Worm (Caenorhabditis elegans) whole organism, early embryonic: ENCODE measurements around the gene ints-9.

Experiments
- B0310.2 ChIP-seq: sonication (generic microtip); optimal IDR thresholded peaks from 2 replicates; lab custom pipeline; 2016; ENCODE audit warnings: mild to moderate bottlenecking, missing genetic modification characterization, missing compliant biosample characterization
- F13C5.2 ChIP-seq: sonication (generic microtip); optimal IDR thresholded peaks from 2 replicates; lab custom pipeline; 2017; ENCODE audit warnings: mild to moderate bottlenecking, missing genetic modification characterization, inconsistent platforms, missing compliant biosample characterization
- aly-1 ChIP-seq: sonication (generic microtip); optimal IDR thresholded peaks from 2 replicates; lab custom pipeline; 2016; ENCODE audit warnings: missing genetic modification characterization, missing compliant biosample characterization
- ama-1 ChIP-seq: fragments of 150-350 bp; optimal IDR thresholded peaks from 2 replicates; lab custom pipeline; 2014
- ceh-13 ChIP-seq: fragments of 200-800 bp; sonication (Bioruptor generic); optimal IDR thresholded peaks from 2 replicates; lab custom pipeline; 2018; ENCODE audit warnings: mild to moderate bottlenecking, missing genetic modification characterization, missing compliant biosample characterization
- ceh-36 ChIP-seq: sonication (generic microtip); optimal IDR thresholded peaks from 2 replicates; lab custom pipeline; 2016; ENCODE audit warnings: missing genetic modification characterization, inconsistent platforms, missing compliant biosample characterization
- ets-7 ChIP-seq: sonication (generic microtip); optimal IDR thresholded peaks from 2 replicates; lab custom pipeline; 2016; ENCODE audit warnings: missing genotype, missing genetic modification characterization, missing compliant biosample characterization
- flt-1 ChIP-seq: fragments of 200-800 bp; sonication (Bioruptor generic); IDR thresholded peaks from 2 replicates; pipeline ENCODE4 v1.3.6; 2022; ENCODE audit warnings: missing genetic modification characterization, missing compliant biosample characterization
- hmbx-1 ChIP-seq: sonication (generic microtip); optimal IDR thresholded peaks from 2 replicates; lab custom pipeline; 2016; ENCODE audit warnings: mild to moderate bottlenecking, missing genetic modification characterization, missing compliant biosample characterization
- hmg-4 ChIP-seq: fragments of 200-800 bp; sonication (Bioruptor generic); optimal IDR thresholded peaks from 2 replicates; lab custom pipeline; 2018; ENCODE audit warnings: mild to moderate bottlenecking, missing genetic modification characterization, missing compliant biosample characterization
- hnd-1 ChIP-seq: sonication (generic microtip); optimal IDR thresholded peaks from 2 replicates; lab custom pipeline; 2016; ENCODE audit warnings: missing genetic modification characterization, missing compliant biosample characterization
- pes-1 ChIP-seq: fragments of 200-800 bp; sonication (Bioruptor generic); IDR thresholded peaks from 2 replicates; pipeline ENCODE4 v1.3.6; 2022; ENCODE audit warnings: missing genetic modification reagents, missing genetic modification characterization, missing compliant biosample characterization
- scrt-1 ChIP-seq: fragments of 200-800 bp; sonication (Bioruptor generic); IDR thresholded peaks from 2 replicates; pipeline ENCODE4 v1.3.6; 2022; ENCODE audit warnings: missing genetic modification characterization, missing compliant biosample characterization
- sea-1 ChIP-seq: fragments of 200-800 bp; sonication (Bioruptor generic); conservative IDR thresholded peaks from 2 replicates; pipeline ENCODE4 v1.3.6; 2022; ENCODE audit warnings: missing genetic modification characterization, missing compliant biosample characterization
- tbx-11 ChIP-seq: fragments of 200-800 bp; sonication (Bioruptor generic); IDR thresholded peaks from 2 replicates; pipeline ENCODE4 v1.3.6; 2022; ENCODE audit warnings: missing genetic modification characterization, missing compliant biosample characterization
- tbx-37 ChIP-seq: fragments of 200-800 bp; sonication (Bioruptor generic); conservative IDR thresholded peaks from 2 replicates; pipeline ENCODE4 v1.3.6; 2022; ENCODE audit warnings: missing genetic modification reagents, missing genetic modification characterization, missing compliant biosample characterization
- tra-4 ChIP-seq: sonication (generic microtip); optimal IDR thresholded peaks from 2 replicates; lab custom pipeline; 2017; ENCODE audit warnings: missing genetic modification characterization, missing compliant biosample characterization

ints-9 gene

DNA sequence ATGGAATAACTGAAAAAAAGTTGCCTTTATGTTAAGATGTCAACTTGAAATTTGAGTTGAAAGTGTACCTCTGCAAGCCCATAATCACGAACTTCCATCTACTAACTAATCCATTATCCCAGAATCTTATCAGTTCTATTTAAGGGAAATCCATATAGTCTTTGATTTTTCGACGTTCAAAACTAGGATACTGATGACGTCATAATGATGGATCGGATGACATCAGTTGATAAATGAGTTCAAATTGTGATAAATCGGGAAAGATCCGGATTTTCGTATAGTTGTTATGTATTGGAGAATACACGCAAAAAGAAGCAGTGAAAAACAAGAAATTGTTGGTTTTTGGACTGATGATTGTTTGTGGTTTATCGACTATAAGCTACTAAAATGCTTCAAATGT is 31.9 kb upstream of the ints-9 start:
- TF ChIP-seq scrt-1 (no peak), B0310.2 (tag; lab: Kevin White, UChicago) (no peak)

DNA sequence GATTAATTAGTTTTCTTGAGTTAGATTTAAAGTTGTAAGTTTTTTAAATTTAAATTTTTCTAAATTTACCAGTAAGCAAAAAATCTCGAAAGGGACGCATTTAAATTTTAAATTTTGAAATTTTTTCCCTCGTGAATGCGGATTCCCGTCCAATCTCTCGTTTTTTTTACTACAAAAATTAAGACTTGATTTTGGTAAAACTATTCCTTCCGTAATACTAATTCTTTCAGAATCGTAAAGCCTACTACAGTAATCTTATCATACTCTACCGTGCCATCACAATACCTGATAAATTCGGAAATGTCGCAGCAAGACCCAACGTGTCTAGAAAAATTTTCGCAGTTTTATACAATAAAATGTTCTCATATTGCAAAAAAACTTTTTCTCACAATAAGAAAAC is 30.4 kb upstream of the ints-9 start, which contains the start of the genes C54F6.19 and nhx-3:
TSS of gene C54F6.19 (plus strand) at position 301 of the 400 bp plus-strand sequence.
TSS of gene nhx-3 (minus strand) at position 337 of the 400 bp plus-strand sequence.
- TF ChIP-seq pes-1 (GFP tag; lab: Robert Waterston, UW), result no peak
- no peak for TF ChIP-seq aly-1 (tag; lab: Kevin White, UChicago)
- TF ChIP-seq sea-1, result no peak
- no peak for TF ChIP-seq B0310.2 (tag; lab: Kevin White, UChicago)
- TF ChIP-seq flt-1 (GFP tag; lab: Robert Waterston, UW), result no peak
- no peak for TF ChIP-seq ceh-13
- no peak for TF ChIP-seq tbx-37 (GFP tag; lab: Robert Waterston, UW)
- no peak for TF ChIP-seq tbx-11
- no peak for TF ChIP-seq scrt-1

DNA sequence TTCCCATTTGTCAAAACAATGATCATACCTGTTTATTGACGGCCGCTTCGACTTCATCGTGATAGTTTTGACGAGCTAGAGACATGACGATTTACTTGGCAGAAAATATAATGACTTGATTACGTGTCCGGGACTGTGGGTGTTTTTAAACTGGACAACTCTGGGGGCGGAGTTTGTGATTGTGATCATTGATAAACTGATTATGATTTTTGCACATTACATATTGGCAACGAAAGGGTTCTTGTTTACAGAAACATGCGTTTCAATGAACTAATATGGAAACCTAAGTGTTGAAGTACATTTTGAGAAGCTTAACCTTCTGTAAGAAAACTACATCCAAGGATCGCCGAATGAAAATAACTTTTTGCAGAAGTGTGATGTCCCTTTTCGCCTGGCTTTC is 28.1 kb upstream of the ints-9 start, which contains the start of gene ftn-1:
TSS of gene ftn-1 (minus strand) at position 101 of the 400 bp plus-strand sequence.
- TF ChIP-seq hnd-1 (tag; lab: Kevin White, UChicago) (no peak), ceh-36 (no peak), tbx-37 (GFP tag; lab: Robert Waterston, UW) (no peak), ceh-13 (no peak), ets-7 (tag; lab: Kevin White, UChicago) (no peak), B0310.2 (tag; lab: Kevin White, UChicago) (no peak), sea-1 (no peak), tra-4 (tag; lab: Kevin White, UChicago) (no peak), ama-1 (lab: Kevin White, UChicago) (no peak), aly-1 (tag; lab: Kevin White, UChicago) (no peak), tbx-11 (no peak), hmg-4 (no peak), scrt-1 (no peak), F13C5.2 (no peak), pes-1 (GFP tag; lab: Robert Waterston, UW) (no peak), hmbx-1 (no peak), flt-1 (GFP tag; lab: Robert Waterston, UW) (no peak)

DNA sequence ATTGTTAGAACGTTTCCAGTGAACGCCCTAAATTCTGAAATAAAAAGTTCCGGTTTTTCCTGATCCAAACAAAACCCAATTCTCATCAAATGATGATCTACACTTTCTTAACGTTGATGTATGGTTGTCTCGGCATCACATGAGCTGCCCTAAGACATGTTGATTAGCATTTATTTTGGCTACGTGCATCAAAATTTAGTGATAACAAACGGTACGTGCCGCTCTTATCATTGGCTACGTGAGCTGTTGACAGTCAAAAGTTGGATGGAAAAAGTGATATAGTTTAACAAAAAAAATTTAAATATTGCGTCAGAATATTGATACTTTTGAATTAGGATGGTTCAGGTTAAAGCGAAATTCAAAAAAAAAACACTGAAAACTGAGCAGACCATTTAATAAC is 27.6 kb upstream of the ints-9 start:
- TF ChIP-seq ama-1 (lab: Kevin White, UChicago), result no peak

DNA sequence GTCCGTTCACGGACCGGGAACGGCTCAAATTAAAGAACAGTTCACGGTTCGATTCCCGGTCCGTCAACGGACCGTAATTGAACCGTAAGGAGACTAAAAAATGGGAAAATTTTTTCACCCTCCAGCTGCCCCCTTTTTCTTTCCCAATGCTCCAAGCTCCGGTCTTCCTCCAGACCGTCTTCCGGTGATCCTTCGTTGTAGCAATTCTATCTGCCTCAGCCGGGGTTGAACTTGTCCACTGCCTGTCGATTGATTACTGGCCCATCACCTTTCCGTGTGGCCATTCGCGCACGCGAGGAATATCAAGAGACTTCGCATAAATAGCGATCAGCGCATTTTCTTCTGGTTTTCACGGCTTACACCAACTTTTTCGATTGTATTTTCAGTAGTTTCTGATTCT is 27.1 kb upstream of the ints-9 start:
- TF ChIP-seq tbx-11, result peak; percentile 70
- peak; percentile 56; the same call in 1 of the 2 replicates for TF ChIP-seq flt-1 (GFP tag; lab: Robert Waterston, UW)
- peak; percentile 76 for TF ChIP-seq pes-1 (GFP tag; lab: Robert Waterston, UW)
- peak; percentile 70; the same call in 1 of the 2 replicates for TF ChIP-seq scrt-1

DNA sequence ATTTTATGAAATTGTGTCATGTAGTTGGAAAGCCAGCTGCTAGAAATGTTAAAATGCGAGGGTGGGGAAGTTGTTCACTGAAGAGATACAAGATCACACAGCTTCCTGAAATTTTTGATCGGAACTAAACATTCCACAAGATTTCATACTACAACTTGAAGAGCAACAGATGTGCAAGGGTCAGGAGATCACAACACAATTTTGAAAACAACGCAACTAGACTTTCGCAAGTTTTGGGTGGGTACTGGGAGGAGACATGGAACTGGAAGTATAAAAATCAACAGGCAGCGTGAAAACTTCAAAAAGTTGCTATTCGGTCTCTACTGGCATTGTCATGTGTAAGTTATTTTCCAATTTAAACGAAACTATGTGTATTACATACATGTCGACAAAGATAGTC is 23.8 kb upstream of the ints-9 start, which contains the start of gene F19F10.3:
TSS of gene F19F10.3 (plus strand) at position 301 of the 400 bp plus-strand sequence.
- no peak for TF ChIP-seq tra-4 (tag; lab: Kevin White, UChicago)
- no peak for TF ChIP-seq B0310.2 (tag; lab: Kevin White, UChicago)
- no peak for TF ChIP-seq hmbx-1
- TF ChIP-seq hnd-1 (tag; lab: Kevin White, UChicago), result no peak
- TF ChIP-seq ama-1 (lab: Kevin White, UChicago), result no peak
- TF ChIP-seq ceh-13, result no peak
- no peak for TF ChIP-seq tbx-11
- no peak for TF ChIP-seq scrt-1
- TF ChIP-seq F13C5.2, result no peak
- TF ChIP-seq ceh-36, result no peak
- TF ChIP-seq flt-1 (GFP tag; lab: Robert Waterston, UW), result no peak
- TF ChIP-seq sea-1, result no peak
- TF ChIP-seq aly-1 (tag; lab: Kevin White, UChicago), result no peak
- no peak for TF ChIP-seq tbx-37 (GFP tag; lab: Robert Waterston, UW)
- TF ChIP-seq ets-7 (tag; lab: Kevin White, UChicago), result no peak
- TF ChIP-seq hmg-4, result no peak
- TF ChIP-seq pes-1 (GFP tag; lab: Robert Waterston, UW), result no peak

DNA sequence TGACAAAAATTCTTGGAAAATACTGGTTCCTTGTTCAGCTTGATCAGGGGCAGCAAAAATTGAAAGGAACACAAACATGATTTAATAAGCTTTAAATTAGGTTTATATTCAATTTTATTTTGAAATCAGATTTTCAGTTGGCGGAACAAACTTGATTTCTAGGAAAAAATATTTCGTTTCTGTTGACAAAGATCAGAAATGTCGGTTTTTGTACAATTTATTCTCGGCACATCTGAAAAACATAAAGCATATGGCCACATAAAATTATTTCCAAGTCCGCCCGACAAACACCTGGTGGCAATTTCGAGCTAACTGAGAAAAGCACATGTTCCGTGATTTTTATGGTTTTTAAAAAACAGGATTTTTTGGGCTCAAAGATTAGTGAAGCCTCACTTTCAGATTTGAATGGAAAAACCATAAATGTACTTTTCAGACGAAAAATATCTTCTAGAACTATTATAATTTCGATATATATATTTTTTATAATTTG is 21.7 kb upstream of the ints-9 start, which contains the start of gene ttr-10:
TSS of gene ttr-10 (minus strand) at position 51 of the 490 bp plus-strand sequence.
- TF ChIP-seq tbx-37 (GFP tag; lab: Robert Waterston, UW), result no peak

DNA sequence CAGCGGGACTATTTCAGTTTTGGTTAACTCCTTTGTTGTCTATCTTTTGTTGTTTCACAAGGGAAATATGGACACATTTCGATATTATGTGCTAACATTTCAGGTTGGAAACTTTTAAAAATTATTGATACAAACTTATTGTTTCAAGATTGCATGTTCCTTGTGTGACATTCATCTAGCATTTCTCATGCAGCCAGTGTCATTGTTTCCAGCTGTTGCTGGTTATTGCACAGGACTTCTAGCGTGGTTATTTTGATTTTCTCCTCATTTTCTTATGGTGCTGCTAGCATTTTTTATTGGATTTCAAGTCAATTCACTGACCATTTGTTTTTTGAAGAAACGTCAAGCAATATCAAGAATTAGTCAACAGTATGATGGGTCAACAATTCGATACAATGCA is 19.7 kb upstream of the ints-9 start:
- TF ChIP-seq ama-1 (lab: Kevin White, UChicago), result no peak
- no peak for TF ChIP-seq tbx-11
- TF ChIP-seq F13C5.2, result no peak
- no peak for TF ChIP-seq flt-1 (GFP tag; lab: Robert Waterston, UW)
- TF ChIP-seq tbx-37 (GFP tag; lab: Robert Waterston, UW), result no peak
- no peak for TF ChIP-seq ceh-13
- TF ChIP-seq hnd-1 (tag; lab: Kevin White, UChicago), result no peak

DNA sequence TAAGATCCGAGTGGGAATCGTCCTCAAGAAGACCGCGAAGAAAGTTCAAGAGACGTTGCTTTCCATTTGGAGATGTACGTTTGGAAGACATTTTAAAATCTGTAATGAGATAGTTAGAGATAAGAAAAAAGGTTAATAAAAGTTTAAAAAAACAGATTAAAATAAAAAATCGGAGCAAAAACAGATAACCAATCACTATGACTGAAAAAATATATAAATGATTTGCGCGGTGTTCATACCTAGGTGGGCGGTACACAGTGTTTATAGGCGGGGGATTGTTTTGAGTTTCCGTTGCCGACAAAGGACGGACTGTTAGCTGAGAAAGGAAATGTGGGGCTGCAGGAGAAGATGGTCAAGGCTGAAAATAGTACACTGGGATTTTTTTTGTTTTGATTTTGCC is 16.9 kb upstream of the ints-9 start, which contains the start of gene ets-7:
TSS of gene ets-7 (minus strand) at position 101 of the 400 bp plus-strand sequence.
- no peak for TF ChIP-seq ceh-13
- TF ChIP-seq pes-1 (GFP tag; lab: Robert Waterston, UW), result no peak
- TF ChIP-seq scrt-1, result no peak
- no peak for TF ChIP-seq hmbx-1
- no peak for TF ChIP-seq tbx-37 (GFP tag; lab: Robert Waterston, UW)
